Worm (Caenorhabditis elegans) whole organism, L3 larva: ENCODE results near the gene Y59C2A.3.

Source experiments
- ama-1 ChIP-seq: fragments of 150-350 bp; optimal IDR thresholded peaks from 2 replicates; lab custom pipeline; 2018
- elt-1 ChIP-seq: fragments of 150-350 bp; optimal IDR thresholded peaks from 2 replicates; lab custom pipeline; 2014; ENCODE audit warnings: missing biosample characterization, missing genetic modification characterization
- elt-3 ChIP-seq, 3 experiments: fragments of 150-350 bp in 1 of 3; sonication (generic microtip) in 2 of 3; optimal IDR thresholded peaks; 2 replicates in 2 of 3; 4 replicates in 1 of 3; lab custom pipeline; 2014 to 2017; ENCODE audit warnings: missing biosample characterization in 3 of 3, missing genetic modification characterization in 3 of 3
- fos-1 ChIP-seq: fragments of 150-350 bp; optimal IDR thresholded peaks from 2 replicates; lab custom pipeline; 2014; ENCODE audit warnings: missing biosample characterization, missing genetic modification characterization
- jun-1 ChIP-seq: fragments of 150-350 bp; optimal IDR thresholded peaks from 2 replicates; lab custom pipeline; 2014; ENCODE audit warnings: missing biosample characterization, missing genetic modification reagents, missing genetic modification characterization
- lin-15B ChIP-seq: fragments of 150-350 bp; optimal IDR thresholded peaks from 2 replicates; lab custom pipeline; 2014; ENCODE audit warnings: missing biosample characterization, missing genetic modification characterization
- mdl-1 ChIP-seq: fragments of 150-350 bp; optimal IDR thresholded peaks from 2 replicates; lab custom pipeline; 2014; ENCODE audit warnings: missing biosample characterization, missing genetic modification characterization
- nhr-25 ChIP-seq: sonication (generic microtip); optimal IDR thresholded peaks from 2 replicates; lab custom pipeline; 2017; ENCODE audit warnings: missing biosample characterization, missing genetic modification characterization
- nhr-43 ChIP-seq: sonication (generic microtip); optimal IDR thresholded peaks from 2 replicates; lab custom pipeline; 2016; ENCODE audit warnings: mild to moderate bottlenecking, missing genetic modification characterization, missing compliant biosample characterization; ENCODE audit not compliant: poor library complexity, severe bottlenecking
- nhr-77 ChIP-seq: fragments of 150-350 bp; optimal IDR thresholded peaks from 2 replicates; lab custom pipeline; 2014; ENCODE audit warnings: missing biosample characterization, missing genetic modification characterization
- unc-39 ChIP-seq: sonication (generic microtip); optimal IDR thresholded peaks from 4 replicates; lab custom pipeline; 2017; ENCODE audit warnings: missing biosample characterization, missing genetic modification characterization
- unc-62 ChIP-seq: fragments of 150-350 bp; sonication (generic microtip); optimal IDR thresholded peaks from 4 replicates; lab custom pipeline; 2014; ENCODE audit warnings: missing biosample characterization, missing genetic modification reagents, missing genetic modification characterization
- zag-1 ChIP-seq: fragments of 150-350 bp; optimal IDR thresholded peaks from 2 replicates; lab custom pipeline; 2014; ENCODE audit warnings: missing biosample characterization, missing genetic modification characterization
- ztf-4 ChIP-seq: fragments of 150-350 bp; optimal IDR thresholded peaks from 2 replicates; lab custom pipeline; 2014; ENCODE audit warnings: missing biosample characterization, missing genetic modification characterization

DNA sequence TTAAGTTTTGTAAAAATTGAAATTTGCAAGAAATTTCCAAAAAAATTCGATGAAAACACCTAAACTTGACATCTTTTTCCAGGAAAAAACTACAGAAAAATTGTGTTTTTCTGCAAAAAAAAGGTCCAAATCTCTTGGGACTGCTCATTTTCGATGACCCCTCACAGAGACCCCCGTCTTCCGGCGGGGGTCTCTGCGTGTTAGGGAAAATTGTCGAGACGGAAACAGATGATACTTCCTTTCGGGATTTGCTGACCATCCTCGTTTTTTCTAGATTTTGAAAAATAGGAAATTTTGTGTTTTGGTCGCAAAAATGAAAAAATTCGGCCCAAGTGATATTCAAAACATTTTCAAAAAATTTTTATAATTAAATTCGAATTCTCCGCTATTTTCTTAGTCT is 28.3 kb downstream of the Y59C2A.3 start:
- TF ChIP-seq nhr-77 (tag; lab: Kevin White, UChicago) = no peak
- TF ChIP-seq unc-62 (GFP tag; lab: Kevin White, UChicago) = no peak
- no peak for TF ChIP-seq elt-1
- TF ChIP-seq ztf-4 = no peak
- no peak for TF ChIP-seq zag-1 (tag; lab: Kevin White, UChicago)
- no peak for TF ChIP-seq lin-15B
- TF ChIP-seq nhr-25 (tag; lab: Kevin White, UChicago) = no peak
- no peak for TF ChIP-seq nhr-43
- TF ChIP-seq mdl-1 (tag; lab: Kevin White, UChicago) = no peak
- no peak for TF ChIP-seq fos-1
- no peak for TF ChIP-seq ama-1 (lab: Kevin White, UChicago)
- no peak for TF ChIP-seq unc-39 (tag; lab: Kevin White, UChicago)
- TF ChIP-seq elt-3 (tag; optimal IDR thresholded peaks at IDR 0.05; lab: Kevin White, UChicago) = no peak
- no peak for TF ChIP-seq jun-1 (tag; lab: Kevin White, UChicago)
